Fruit fly (Drosophila melanogaster) whole organism, embryonic: ENCODE measurements around the gene eIF3d1.

Source experiments
- CG10274 ChIP-seq: fragments of 200-800 bp; sonication (Bioruptor generic); optimal IDR thresholded peaks from 3 replicates; lab custom pipeline; 2017; ENCODE audit warnings: missing biosample characterization, mild to moderate bottlenecking, missing genetic modification characterization
- CG12659 ChIP-seq: fragments of 200-800 bp; sonication (Bioruptor generic); optimal IDR thresholded peaks from 3 replicates; lab custom pipeline; 2017; ENCODE audit warnings: mild to moderate bottlenecking, missing biosample characterization, missing genetic modification reagents, missing genetic modification characterization
- CG14667 ChIP-seq: fragments of 200-800 bp; sonication (Bioruptor generic); IDR thresholded peaks from 2 replicates; pipeline ENCODE4 v1.3.6; 2022; ENCODE audit warnings: missing biosample characterization, missing genetic modification characterization
- CG1602 ChIP-seq: fragments of 200-800 bp; sonication (Bioruptor generic); optimal IDR thresholded peaks from 3 replicates; lab custom pipeline; 2016; ENCODE audit warnings: missing biosample characterization, missing genetic modification characterization
- CG17186 ChIP-seq: fragments of 200-800 bp; sonication (Bioruptor generic); optimal IDR thresholded peaks from 3 replicates; lab custom pipeline; 2017; ENCODE audit warnings: missing biosample characterization, missing genetic modification reagents, missing genetic modification characterization
- CG18599 ChIP-seq: fragments of 200-800 bp; sonication (Bioruptor generic); optimal IDR thresholded peaks from 3 replicates; lab custom pipeline; 2017; ENCODE audit warnings: missing biosample characterization, missing genetic modification characterization, mild to moderate bottlenecking, moderate library complexity, missing genetic modification reagents
- CG18619 ChIP-seq: fragments of 200-800 bp; sonication (Bioruptor generic); optimal IDR thresholded peaks from 3 replicates; lab custom pipeline; 2017; ENCODE audit warnings: missing biosample characterization, mild to moderate bottlenecking, missing genetic modification characterization
- CG2120 ChIP-seq: fragments of 200-800 bp; sonication (Bioruptor generic); optimal IDR thresholded peaks from 3 replicates; lab custom pipeline; 2016; ENCODE audit warnings: missing biosample characterization, missing genetic modification characterization
- CG2199 ChIP-seq: fragments of 200-800 bp; sonication (Bioruptor generic); IDR thresholded peaks from 3 replicates; pipeline ENCODE4 v1.3.6; 2022; ENCODE audit warnings: missing biosample characterization, missing genetic modification characterization
- CG30020 ChIP-seq: fragments of 200-800 bp; optimal IDR thresholded peaks from 2 replicates; lab custom pipeline; 2019; ENCODE audit warnings: missing biosample characterization, mild to moderate bottlenecking, missing genetic modification characterization, moderate library complexity
- CG3065 ChIP-seq: fragments of 200-800 bp; sonication (Bioruptor generic); optimal IDR thresholded peaks from 2 replicates; lab custom pipeline; 2016; ENCODE audit warnings: missing biosample characterization, missing genetic modification characterization
- CG33557 ChIP-seq: fragments of 200-800 bp; sonication (Bioruptor generic); optimal IDR thresholded peaks from 2 replicates; lab custom pipeline; 2019; ENCODE audit warnings: missing biosample characterization, mild to moderate bottlenecking, missing genetic modification characterization, moderate library complexity
- CG3407 ChIP-seq: fragments of 200-800 bp; sonication (Bioruptor generic); optimal IDR thresholded peaks from 2 replicates; lab custom pipeline; 2018; ENCODE audit warnings: missing biosample characterization, mild to moderate bottlenecking, missing genetic modification characterization
- CG4730 ChIP-seq: fragments of 200-800 bp; sonication (Bioruptor generic); IDR thresholded peaks from 2 replicates; pipeline ENCODE4 v1.3.6; 2022; ENCODE audit warnings: missing biosample characterization, missing genetic modification characterization
- CG4854 ChIP-seq: fragments of 200-800 bp; sonication (Bioruptor generic); optimal IDR thresholded peaks from 2 replicates; lab custom pipeline; 2016; ENCODE audit warnings: missing biosample characterization, missing genetic modification characterization, inconsistent platforms
- CG6175 ChIP-seq: fragments of 200-800 bp; sonication (Bioruptor generic); IDR thresholded peaks from 3 replicates; pipeline ENCODE4 v1.3.6; 2022; ENCODE audit warnings: missing biosample characterization, missing genetic modification characterization
- CG8089 ChIP-seq: fragments of 200-800 bp; sonication (Bioruptor generic); optimal IDR thresholded peaks from 3 replicates; lab custom pipeline; 2016; ENCODE audit warnings: missing biosample characterization, missing genetic modification characterization
- CG8290 ChIP-seq, 3 experiments: fragments of 200-800 bp; sonication (Bioruptor generic); optimal IDR thresholded peaks; 2 replicates each; lab custom pipeline; 2016 to 2019; ENCODE audit warnings: missing biosample characterization in 3 of 3, missing genetic modification characterization in 3 of 3, mild to moderate bottlenecking in 2 of 3, moderate library complexity in 1 of 3
- CG9727 ChIP-seq: fragments of 200-800 bp; sonication (Bioruptor generic); optimal IDR thresholded peaks from 3 replicates; lab custom pipeline; 2017; ENCODE audit warnings: missing biosample characterization, mild to moderate bottlenecking, missing genetic modification characterization
- Chrac-16 ChIP-seq: fragments of 200-800 bp; sonication (Bioruptor generic); optimal IDR thresholded peaks from 3 replicates; lab custom pipeline; 2016; ENCODE audit warnings: missing biosample characterization, missing genetic modification characterization
- H15 ChIP-seq: fragments of 200-800 bp; sonication (Bioruptor generic); IDR thresholded peaks from 3 replicates; pipeline ENCODE4 v1.3.6; 2022; ENCODE audit warnings: missing biosample characterization, missing genetic modification characterization
- Hr3 ChIP-seq: fragments of 200-800 bp; sonication (Bioruptor generic); optimal IDR thresholded peaks from 3 replicates; lab custom pipeline; 2016; ENCODE audit warnings: missing biosample characterization, missing genetic modification characterization
- Med ChIP-seq: fragments of 200-800 bp; sonication (Bioruptor generic); peaks from one replicate; lab custom pipeline; 2016; ENCODE audit warnings: missing biosample characterization, missing genetic modification characterization, mild to moderate bottlenecking, inconsistent platforms, moderate library complexity
- NC2β ChIP-seq: fragments of 200-800 bp; sonication (Bioruptor generic); optimal IDR thresholded peaks from 2 replicates; lab custom pipeline; 2016; ENCODE audit warnings: missing biosample characterization, missing genetic modification characterization
- Neu2 ChIP-seq: fragments of 200-800 bp; sonication (Bioruptor generic); optimal IDR thresholded peaks from 3 replicates; lab custom pipeline; 2016; ENCODE audit warnings: missing biosample characterization, missing genetic modification characterization, borderline replicate concordance
- Rx ChIP-seq: fragments of 200-800 bp; sonication (Bioruptor generic); IDR thresholded peaks from 2 replicates; pipeline ENCODE4 v1.3.6; 2022; ENCODE audit warnings: missing biosample characterization, missing genetic modification characterization
- Side ChIP-seq: fragments of 200-800 bp; sonication (Bioruptor generic); optimal IDR thresholded peaks from 2 replicates; lab custom pipeline; 2016; ENCODE audit warnings: missing biosample characterization, missing genetic modification characterization
- Spps ChIP-seq: fragments of 200-800 bp; sonication (Bioruptor generic); optimal IDR thresholded peaks from 2 replicates; lab custom pipeline; 2018; ENCODE audit warnings: missing biosample characterization, mild to moderate bottlenecking, missing genetic modification characterization
- Xrp1 ChIP-seq: fragments of 200-800 bp; sonication (Bioruptor generic); IDR thresholded peaks from 2 replicates; pipeline ENCODE4 v1.3.6; 2022; ENCODE audit warnings: missing biosample characterization, missing genetic modification characterization
- ap ChIP-seq: fragments of 200-800 bp; sonication (Bioruptor generic); IDR thresholded peaks from 2 replicates; pipeline ENCODE4 v1.3.6; 2022; ENCODE audit warnings: missing biosample characterization, missing genetic modification characterization
- bowl ChIP-seq: fragments of 200-800 bp; sonication (Bioruptor generic); IDR thresholded peaks from 2 replicates; pipeline ENCODE4 v1.3.6; 2022; ENCODE audit warnings: missing biosample characterization, missing genetic modification characterization
- bsh ChIP-seq, 2 experiments: fragments of 200-800 bp; sonication (Bioruptor generic); optimal IDR thresholded peaks; 2 replicates each; lab custom pipeline; 2017 to 2018; ENCODE audit warnings: mild to moderate bottlenecking in 2 of 2, missing biosample characterization in 2 of 2, missing genetic modification characterization in 2 of 2, moderate library complexity in 1 of 2
- btn ChIP-seq: fragments of 200-800 bp; sonication (Bioruptor generic); optimal IDR thresholded peaks from 2 replicates; lab custom pipeline; 2016; ENCODE audit warnings: missing biosample characterization, missing genetic modification characterization
- chn ChIP-seq: fragments of 200-800 bp; sonication (Bioruptor generic); optimal IDR thresholded peaks from 2 replicates; lab custom pipeline; 2016; ENCODE audit warnings: missing biosample characterization, missing genetic modification characterization
- corto ChIP-seq: fragments of 200-800 bp; sonication (Bioruptor generic); optimal IDR thresholded peaks from 2 replicates; lab custom pipeline; 2016; ENCODE audit warnings: missing biosample characterization, mild to moderate bottlenecking, missing genetic modification characterization, moderate library complexity
- dmrt11E ChIP-seq: fragments of 200-800 bp; sonication (Bioruptor generic); optimal IDR thresholded peaks from 3 replicates; lab custom pipeline; 2018; ENCODE audit warnings: missing biosample characterization, mild to moderate bottlenecking, missing genetic modification characterization, moderate library complexity
- dysf ChIP-seq: fragments of 200-800 bp; sonication (Bioruptor generic); IDR thresholded peaks from 3 replicates; pipeline ENCODE4 v1.3.6; 2022; ENCODE audit warnings: missing biosample characterization, missing genetic modification characterization
- fd64A ChIP-seq: fragments of 200-800 bp; sonication (Bioruptor generic); optimal IDR thresholded peaks from 3 replicates; lab custom pipeline; 2018; ENCODE audit warnings: missing biosample characterization, mild to moderate bottlenecking, missing genetic modification characterization
- grn ChIP-seq: fragments of 200-800 bp; sonication (Bioruptor generic); optimal IDR thresholded peaks from 3 replicates; lab custom pipeline; 2017; ENCODE audit warnings: missing biosample characterization, missing genetic modification characterization
- inv ChIP-seq: fragments of 200-800 bp; sonication (Bioruptor generic); IDR thresholded peaks from 2 replicates; pipeline ENCODE4 v1.3.6; 2022; ENCODE audit warnings: missing biosample characterization, missing genetic modification characterization; ENCODE audit not compliant: partially characterized antibody
- jing ChIP-seq: fragments of 200-800 bp; sonication (Bioruptor generic); optimal IDR thresholded peaks from 2 replicates; lab custom pipeline; 2018; ENCODE audit warnings: missing biosample characterization, mild to moderate bottlenecking, missing genetic modification characterization
- kah ChIP-seq: fragments of 200-800 bp; sonication (Bioruptor generic); optimal IDR thresholded peaks from 2 replicates; lab custom pipeline; 2018; ENCODE audit warnings: missing biosample characterization, mild to moderate bottlenecking, missing genetic modification characterization
- lilli ChIP-seq: fragments of 200-800 bp; sonication (Bioruptor generic); optimal IDR thresholded peaks from 3 replicates; lab custom pipeline; 2016; ENCODE audit warnings: missing biosample characterization, missing genetic modification characterization
- mirr ChIP-seq: fragments of 200-800 bp; sonication (Bioruptor generic); optimal IDR thresholded peaks from 3 replicates; lab custom pipeline; 2018; ENCODE audit warnings: missing biosample characterization, mild to moderate bottlenecking, missing genetic modification characterization
- onecut ChIP-seq: fragments of 200-800 bp; sonication (Bioruptor generic); IDR thresholded peaks from 2 replicates; pipeline ENCODE4 v1.3.6; 2022; ENCODE audit warnings: missing biosample characterization, missing genetic modification characterization
- phol ChIP-seq: fragments of 200-800 bp; sonication (Bioruptor generic); optimal IDR thresholded peaks from 3 replicates; lab custom pipeline; 2018; ENCODE audit warnings: missing biosample characterization, mild to moderate bottlenecking, missing genetic modification characterization, moderate library complexity
- pum ChIP-seq: fragments of 200-800 bp; sonication (Bioruptor generic); optimal IDR thresholded peaks from 2 replicates; lab custom pipeline; 2016; ENCODE audit warnings: missing biosample characterization, missing genetic modification characterization
- row ChIP-seq: fragments of 200-800 bp; sonication (Bioruptor generic); IDR thresholded peaks from 3 replicates; pipeline ENCODE4 v1.3.6; 2022; ENCODE audit warnings: missing biosample characterization, missing genetic modification characterization
- sens-2 ChIP-seq: fragments of 200-800 bp; sonication (Bioruptor generic); IDR thresholded peaks from 2 replicates; pipeline ENCODE4 v1.3.6; 2022; ENCODE audit warnings: missing biosample characterization, missing genetic modification characterization
- sug ChIP-seq: fragments of 200-800 bp; optimal IDR thresholded peaks from 2 replicates; lab custom pipeline; 2019; ENCODE audit warnings: missing biosample characterization, mild to moderate bottlenecking, missing genetic modification characterization, moderate library complexity
- ttk ChIP-seq: fragments of 200-800 bp; sonication (Bioruptor generic); IDR thresholded peaks from 2 replicates; pipeline ENCODE4 v2.1.2; 2022; ENCODE audit warnings: missing biosample characterization, missing genetic modification characterization

eIF3d1 gene

dm6 chr3R:23713901-23714300 lies 34.1 kb downstream of the eIF3d1 start (continued):
- TF ChIP-seq lilli (GFP tag; lab: Kevin White, UChicago), result peak; percentile 49
- TF ChIP-seq Side (GFP tag; lab: Kevin White, UChicago), result peak; percentile 56
- TF ChIP-seq Rx, result 0 out of 2 replicates have a peak, but pooled peaks have one; percentile 13
- TF ChIP-seq btn (GFP tag; lab: Kevin White, UChicago), result peak; percentile 26
- peak; percentile 84 for TF ChIP-seq row
- no peak for TF ChIP-seq CG4854 (GFP tag; lab: Kevin White, UChicago)
- peak; percentile 15 for TF ChIP-seq CG8290 (GFP tag; optimal IDR thresholded peaks at IDR 0.05; lab: Kevin White, UChicago)
- peak in 1 of 2 experiments; percentile 59 for TF ChIP-seq CG8290 (tag; optimal IDR thresholded peaks at IDR 0.05; lab: Kevin White, UChicago)
- TF ChIP-seq CG3065 (GFP tag; lab: Kevin White, UChicago), result peak; percentile 18
- TF ChIP-seq fd64A (GFP tag; lab: Kevin White, UChicago), result peak; percentile 5
- no peak for TF ChIP-seq CG10274 (GFP tag; lab: Kevin White, UChicago)
- peak; percentile 56 for TF ChIP-seq chn
- TF ChIP-seq CG4730 (GFP tag; lab: Robert Waterston, UW), result 0 out of 2 replicates have a peak, but pooled peaks have one; percentile 15
- TF ChIP-seq Neu2 (GFP tag; lab: Kevin White, UChicago), result no peak
- peak; percentile 16 for TF ChIP-seq CG8089 (GFP tag; lab: Kevin White, UChicago)
- TF ChIP-seq jing, result peak; percentile 29
- TF ChIP-seq Chrac-16 (GFP tag; lab: Kevin White, UChicago), result peak; percentile 63
- TF ChIP-seq CG12659 (GFP tag; lab: Kevin White, UChicago), result peak; percentile 38
- peak; percentile 66 for TF ChIP-seq Hr3 (GFP tag; lab: Kevin White, UChicago)
- peak; percentile 33 for TF ChIP-seq CG33557 (GFP tag; lab: Kevin White, UChicago)
- 0 out of 2 replicates have a peak, but pooled peaks have one; percentile 38 for TF ChIP-seq onecut (GFP tag; lab: Robert Waterston, UW)
- no peak for TF ChIP-seq Med (GFP tag; lab: Kevin White, UChicago)
- peak; percentile 70 for TF ChIP-seq ttk (GFP tag; lab: Robert Waterston, UW)
- TF ChIP-seq kah (GFP tag; lab: Kevin White, UChicago), result peak; percentile 38
- no peak for TF ChIP-seq CG30020 (tag; lab: Kevin White, UChicago)
- peak; percentile 72 for TF ChIP-seq Xrp1
- peak; percentile 39 for TF ChIP-seq CG2120
- peak; percentile 76 for TF ChIP-seq phol
- TF ChIP-seq CG9727 (GFP tag; lab: Kevin White, UChicago), result peak; percentile 64
- no peak for TF ChIP-seq CG17186
- TF ChIP-seq CG18599 (GFP tag; lab: Kevin White, UChicago), result peak; percentile 34
- TF ChIP-seq dmrt11E (tag; lab: Kevin White, UChicago), result peak; percentile 80
- peak; percentile 36 for TF ChIP-seq corto (GFP tag; lab: Kevin White, UChicago)
- peak; percentile 33 for TF ChIP-seq Spps (tag; lab: Kevin White, UChicago)
- TF ChIP-seq inv (GFP tag; lab: Robert Waterston, UW), result no peak
- TF ChIP-seq bsh (GFP tag; optimal IDR thresholded peaks at IDR 0.05; lab: Kevin White, UChicago), result peak in 1 of 2 experiments; percentile 82
- peak; percentile 5 for TF ChIP-seq sug (tag; lab: Kevin White, UChicago)
- TF ChIP-seq sens-2 (GFP tag; lab: Robert Waterston, UW), result peak; percentile 55; the same call in 1 of the 2 replicates
- peak; percentile 51 for TF ChIP-seq ap (GFP tag; lab: Robert Waterston, UW)
- TF ChIP-seq CG1602 (GFP tag; lab: Kevin White, UChicago), result peak; percentile 64
- peak; percentile 65 for TF ChIP-seq pum (GFP tag; lab: Kevin White, UChicago)
- TF ChIP-seq CG2199 (GFP tag; lab: Robert Waterston, UW), result no peak
- no peak for TF ChIP-seq grn (GFP tag; lab: Kevin White, UChicago)
- TF ChIP-seq CG3407 (GFP tag; lab: Kevin White, UChicago), result peak; percentile 60
- no peak for TF ChIP-seq CG6175 (GFP tag; lab: Robert Waterston, UW)
- TF ChIP-seq CG14667, result peak; percentile 31
- peak; percentile 41 for TF ChIP-seq CG18619
- TF ChIP-seq mirr (GFP tag; lab: Kevin White, UChicago), result no peak
- peak; percentile 26; the same call in 1 of the 3 replicates for TF ChIP-seq H15
- TF ChIP-seq NC2β (GFP tag; lab: Kevin White, UChicago), result peak; percentile 56
- peak; percentile 59; the same call in 1 of the 3 replicates for TF ChIP-seq dysf (GFP tag; lab: Robert Waterston, UW)
- TF ChIP-seq bowl, result no peak
